Fruit fly (Drosophila melanogaster) whole organism: ENCODE results near the gene rut.

Source experiments
- pan ChIP-seq: fragments of >200 bp; optimal IDR thresholded peaks from 2 replicates; lab custom pipeline; 2017
- psq ChIP-seq: fragments of >200 bp; optimal IDR thresholded peaks from 2 replicates; lab custom pipeline; 2017
- usp ChIP-seq: fragments of >200 bp; optimal IDR thresholded peaks from 2 replicates; lab custom pipeline; 2017; ENCODE audit warnings: missing biosample characterization, missing genetic modification characterization, mixed read lengths

dm6 chrX:14840417-14840872, 14.6 kb upstream of the rut start:
- no peak for TF ChIP-seq psq (lab: Kevin White, UChicago)
- TF ChIP-seq pan (lab: Kevin White, UChicago) = no peak
- no peak for TF ChIP-seq usp (GFP tag; lab: Kevin White, UChicago)
